Worm (Caenorhabditis elegans) whole organism, L1 larva: ENCODE data around the gene ZK856.7.

Experiments used
- blmp-1 ChIP-seq: fragments of 150-350 bp; optimal IDR thresholded peaks from 2 replicates; lab custom pipeline; 2014; ENCODE audit warnings: missing biosample characterization, missing genetic modification characterization
- ceh-63 ChIP-seq: fragments of 200-800 bp; sonication (Bioruptor generic); optimal IDR thresholded peaks from 2 replicates; lab custom pipeline; 2018; ENCODE audit warnings: mild to moderate bottlenecking, missing genetic modification characterization, missing compliant biosample characterization
- ceh-82 ChIP-seq, 3 experiments: fragments of 150-350 bp in 1 of 3; sonication (generic microtip) in 2 of 3; optimal IDR thresholded peaks; 2 replicates each; lab custom pipeline; 2014 to 2017; ENCODE audit warnings: missing biosample characterization in 3 of 3, missing genetic modification characterization in 3 of 3
- hlh-17 ChIP-seq: fragments of 200-800 bp; sonication (Bioruptor generic); optimal IDR thresholded peaks from 2 replicates; lab custom pipeline; 2018; ENCODE audit warnings: missing genetic modification characterization, mild to moderate bottlenecking, missing compliant biosample characterization, moderate library complexity, borderline replicate concordance
- lsy-2 ChIP-seq, 2 experiments: fragments of 150-350 bp; optimal IDR thresholded peaks; 2 replicates each; lab custom pipeline; 2014; ENCODE audit warnings: missing biosample characterization in 2 of 2, missing genetic modification characterization in 2 of 2
- nhr-11 ChIP-seq: fragments of 150-350 bp; optimal IDR thresholded peaks from 2 replicates; lab custom pipeline; 2014; ENCODE audit warnings: missing biosample characterization, missing genetic modification characterization
- nhr-12 ChIP-seq: sonication (generic microtip); optimal IDR thresholded peaks from 2 replicates; lab custom pipeline; 2017; ENCODE audit warnings: missing biosample characterization, missing genetic modification characterization
- nhr-28 ChIP-seq: fragments of 150-350 bp; optimal IDR thresholded peaks from 2 replicates; lab custom pipeline; 2014; ENCODE audit warnings: missing biosample characterization, missing genetic modification characterization
- nhr-90 ChIP-seq: sonication (generic microtip); optimal IDR thresholded peaks from 2 replicates; lab custom pipeline; 2016; ENCODE audit warnings: mild to moderate bottlenecking, missing genetic modification characterization, missing compliant biosample characterization; ENCODE audit not compliant: poor library complexity

- no peak for TF ChIP-seq lsy-2 (tag; optimal IDR thresholded peaks at IDR 0.05; lab: Kevin White, UChicago)
- no peak for TF ChIP-seq nhr-90 (tag; lab: Kevin White, UChicago)
- TF ChIP-seq ceh-63 (GFP tag; lab: Kevin White, UChicago): no peak
- no peak for TF ChIP-seq nhr-11 (tag; lab: Kevin White, UChicago)
- no peak for TF ChIP-seq nhr-28
- no peak for TF ChIP-seq blmp-1
- no peak for TF ChIP-seq ceh-82 (tag; optimal IDR thresholded peaks at IDR 0.05; lab: Kevin White, UChicago)
- TF ChIP-seq nhr-12: no peak
- TF ChIP-seq hlh-17 (GFP tag; lab: Kevin White, UChicago): no peak
These were observed 14.8 kb downstream of the ZK856.7 start, which contains the start of gene ZK856.14 for ce11 chrV:10216724-10217123.
